Worm (Caenorhabditis elegans) whole organism, late embryonic: ENCODE measurements around the gene dpy-20.
A peak's percentile ranks its signal among the peaks of the same experiment; 100 is the strongest.

Experiments used
- F13H6.1 ChIP-seq: sonication (generic microtip); optimal IDR thresholded peaks from 2 replicates; lab custom pipeline; 2016; ENCODE audit warnings: missing genetic modification characterization, missing compliant biosample characterization
- T23F11.4 ChIP-seq: fragments of 200-800 bp; sonication (Bioruptor generic); optimal IDR thresholded peaks from 2 replicates; lab custom pipeline; 2018; ENCODE audit warnings: mild to moderate bottlenecking, missing genetic modification characterization, missing compliant biosample characterization
- Y22D7AL.16 ChIP-seq: sonication (generic microtip); optimal IDR thresholded peaks from 2 replicates; lab custom pipeline; 2016; ENCODE audit warnings: missing genetic modification characterization, missing compliant biosample characterization
- ama-1 ChIP-seq: fragments of 150-350 bp; optimal IDR thresholded peaks from 2 replicates; lab custom pipeline; 2014
- ceh-14 ChIP-seq: sonication (generic microtip); optimal IDR thresholded peaks from 2 replicates; lab custom pipeline; 2016; ENCODE audit warnings: missing genotype, missing genetic modification characterization, missing compliant biosample characterization
- ceh-18 ChIP-seq: sonication (generic microtip); optimal IDR thresholded peaks from 2 replicates; lab custom pipeline; 2016; ENCODE audit warnings: missing genetic modification characterization, missing compliant biosample characterization
- ceh-9 ChIP-seq: sonication (generic microtip); optimal IDR thresholded peaks from 2 replicates; lab custom pipeline; 2016; ENCODE audit warnings: mild to moderate bottlenecking, missing genetic modification characterization, inconsistent platforms, missing compliant biosample characterization
- che-1 ChIP-seq: sonication (generic microtip); optimal IDR thresholded peaks from 2 replicates; lab custom pipeline; 2016; ENCODE audit warnings: mild to moderate bottlenecking, missing genetic modification characterization, missing compliant biosample characterization
- dve-1 ChIP-seq: sonication (generic microtip); optimal IDR thresholded peaks from 2 replicates; lab custom pipeline; 2017; ENCODE audit warnings: antibody characterized with exemption, mild to moderate bottlenecking, missing genetic modification characterization, missing compliant biosample characterization
- elt-2 ChIP-seq: sonication (generic microtip); optimal IDR thresholded peaks from 2 replicates; lab custom pipeline; 2016; ENCODE audit warnings: missing genetic modification reagents, missing genetic modification characterization, missing compliant biosample characterization
- fax-1 ChIP-seq: sonication (generic microtip); optimal IDR thresholded peaks from 2 replicates; lab custom pipeline; 2016; ENCODE audit warnings: missing genotype, missing genetic modification characterization, missing compliant biosample characterization
- fkh-10 ChIP-seq: fragments of 150-350 bp; optimal IDR thresholded peaks from 2 replicates; lab custom pipeline; 2014; ENCODE audit warnings: missing biosample characterization, missing genetic modification reagents, missing genetic modification characterization
- hlh-13 ChIP-seq: fragments of 200-800 bp; sonication (Bioruptor generic); optimal IDR thresholded peaks from 2 replicates; lab custom pipeline; 2018; ENCODE audit warnings: mild to moderate bottlenecking, missing genetic modification characterization, missing compliant biosample characterization
- hlh-30 ChIP-seq: sonication (generic microtip); optimal IDR thresholded peaks from 2 replicates; lab custom pipeline; 2017; ENCODE audit warnings: antibody characterized with exemption, missing genetic modification characterization, missing compliant biosample characterization; ENCODE audit not compliant: insufficient read depth
- hlh-6 ChIP-seq: sonication (generic microtip); optimal IDR thresholded peaks from 2 replicates; lab custom pipeline; 2016; ENCODE audit warnings: missing genotype, missing genetic modification characterization, missing compliant biosample characterization
- lin-11 ChIP-seq: fragments of 200-800 bp; sonication (Bioruptor generic); optimal IDR thresholded peaks from 2 replicates; lab custom pipeline; 2018; ENCODE audit warnings: mild to moderate bottlenecking, missing genetic modification characterization, missing compliant biosample characterization
- nfya-1 ChIP-seq: sonication (generic microtip); optimal IDR thresholded peaks from 2 replicates; lab custom pipeline; 2017; ENCODE audit warnings: missing genetic modification characterization, mild to moderate bottlenecking, missing compliant biosample characterization, antibody characterized with exemption, moderate library complexity
- nhr-232 ChIP-seq: sonication (generic microtip); optimal IDR thresholded peaks from 2 replicates; lab custom pipeline; 2016; ENCODE audit warnings: missing genetic modification characterization, missing compliant biosample characterization
- npax-4 ChIP-seq: sonication (generic microtip); optimal IDR thresholded peaks from 2 replicates; lab custom pipeline; 2016; ENCODE audit warnings: missing genetic modification characterization, missing compliant biosample characterization
- odd-2 ChIP-seq: sonication (generic microtip); optimal IDR thresholded peaks from 2 replicates; lab custom pipeline; 2017; ENCODE audit warnings: antibody characterized with exemption, mild to moderate bottlenecking, missing genetic modification characterization, missing compliant biosample characterization
- pag-3 ChIP-seq: sonication (generic microtip); optimal IDR thresholded peaks from 2 replicates; lab custom pipeline; 2016; ENCODE audit warnings: missing compliant biosample characterization, missing genetic modification characterization, borderline replicate concordance
- pat-9 ChIP-seq: fragments of 200-800 bp; sonication (Bioruptor generic); optimal IDR thresholded peaks from 2 replicates; lab custom pipeline; 2018; ENCODE audit warnings: mild to moderate bottlenecking, missing genetic modification characterization, moderate library complexity, missing compliant biosample characterization
- sdc-2 ChIP-seq: sonication (generic microtip); optimal IDR thresholded peaks from 2 replicates; lab custom pipeline; 2016; ENCODE audit warnings: missing genotype, missing genetic modification characterization, missing compliant biosample characterization
- sox-2 ChIP-seq: fragments of 200-800 bp; sonication (Bioruptor generic); IDR thresholded peaks from 2 replicates; pipeline ENCODE4 v1.3.6; 2022; ENCODE audit warnings: missing genetic modification reagents, missing genetic modification characterization, missing compliant biosample characterization
- tbx-2 ChIP-seq: sonication (generic microtip); optimal IDR thresholded peaks from 2 replicates; lab custom pipeline; 2016; ENCODE audit warnings: missing genetic modification characterization, missing compliant biosample characterization
- tbx-7 ChIP-seq: sonication (generic microtip); optimal IDR thresholded peaks from 2 replicates; lab custom pipeline; 2016; ENCODE audit warnings: missing genotype, missing genetic modification characterization, missing compliant biosample characterization
- unc-3 ChIP-seq, 2 experiments: fragments of 200-800 bp in 1 of 2; sonication (Bioruptor generic) in 1 of 2; sonication (generic microtip) in 1 of 2; conservative IDR thresholded peaks in 1 of 2; optimal IDR thresholded peaks in 1 of 2; 2 replicates each; pipeline versions ENCODE4 v1.3.6 to Lab custom; 2016 to 2022; ENCODE audit warnings: missing compliant biosample characterization in 2 of 2, missing genetic modification characterization in 2 of 2, missing genetic modification reagents in 1 of 2
- unc-42 ChIP-seq: sonication (generic microtip); optimal IDR thresholded peaks from 2 replicates; lab custom pipeline; 2016; ENCODE audit warnings: missing genotype, missing genetic modification characterization, missing compliant biosample characterization
- unc-55 ChIP-seq: sonication (generic microtip); optimal IDR thresholded peaks from 2 replicates; lab custom pipeline; 2017; ENCODE audit warnings: missing biosample characterization, missing genetic modification reagents, missing genetic modification characterization
- ztf-16 ChIP-seq: sonication (generic microtip); optimal IDR thresholded peaks from 2 replicates; lab custom pipeline; 2017; ENCODE audit warnings: missing genetic modification characterization, missing compliant biosample characterization

The dpy-20 gene

ce11 chrIV:11659794-11660312, 40.8 kb downstream of the dpy-20 start, which contains the start of gene ZK792.1:
Gene ZK792.1 (plus strand): TSS chrIV:11659844.
- TF ChIP-seq odd-2 (tag; lab: Kevin White, UChicago) = no peak
- no peak for TF ChIP-seq pat-9 (tag; lab: Kevin White, UChicago)
- TF ChIP-seq hlh-6 (tag; lab: Kevin White, UChicago) = no peak
- TF ChIP-seq tbx-7 (tag; lab: Kevin White, UChicago) = no peak
- TF ChIP-seq fax-1 (tag; lab: Kevin White, UChicago) = no peak
- no peak for TF ChIP-seq lin-11 (tag; lab: Kevin White, UChicago)
- TF ChIP-seq ama-1 (lab: Kevin White, UChicago) = no peak
- TF ChIP-seq fkh-10 = no peak
- TF ChIP-seq ceh-9 = no peak
- no peak for TF ChIP-seq nhr-232 (tag; lab: Kevin White, UChicago)
- no peak for TF ChIP-seq ceh-18
- no peak for TF ChIP-seq pag-3
- no peak for TF ChIP-seq che-1
- no peak for TF ChIP-seq F13H6.1 (tag; lab: Kevin White, UChicago)
- TF ChIP-seq unc-55 = no peak
- TF ChIP-seq npax-4 (tag; lab: Kevin White, UChicago) = no peak

ce11 chrIV:11656144-11656780, 44.4 kb downstream of the dpy-20 start, which contains the start of gene ZK809.5:
Gene ZK809.5 (plus strand): TSS chrIV:11656730.
- no peak for TF ChIP-seq dve-1 (tag; lab: Kevin White, UChicago)
- TF ChIP-seq elt-2 (tag; lab: Kevin White, UChicago) = peak; percentile 9
- TF ChIP-seq nfya-1 (tag; lab: Kevin White, UChicago) = peak; percentile 12

DNA sequence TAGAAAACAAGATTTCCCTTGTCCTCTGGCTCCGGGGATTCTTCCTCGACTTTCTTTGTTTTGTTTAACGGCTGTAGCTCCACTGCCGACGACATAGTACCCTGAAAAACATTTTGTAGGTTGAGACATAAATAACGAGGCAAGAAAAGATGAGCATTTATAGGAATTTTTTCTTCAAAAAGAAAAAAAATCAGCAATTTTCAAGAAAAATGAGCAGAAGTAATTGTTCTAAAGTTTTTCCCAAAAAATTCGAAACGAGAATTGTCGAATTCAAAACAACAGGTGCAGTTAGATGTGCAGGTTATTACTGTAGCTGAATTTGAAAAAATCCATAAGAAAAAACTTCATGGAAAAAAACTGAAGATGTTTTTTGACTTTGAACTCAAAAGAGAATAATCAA, 45.3 kb downstream of the dpy-20 start, which contains the start of gene ent-1:
ent-1 (minus strand) TSS at position 101 of the 400 bp plus-strand sequence.
- TF ChIP-seq tbx-2 (tag; lab: Kevin White, UChicago) (no peak), fkh-10 (no peak)

DNA sequence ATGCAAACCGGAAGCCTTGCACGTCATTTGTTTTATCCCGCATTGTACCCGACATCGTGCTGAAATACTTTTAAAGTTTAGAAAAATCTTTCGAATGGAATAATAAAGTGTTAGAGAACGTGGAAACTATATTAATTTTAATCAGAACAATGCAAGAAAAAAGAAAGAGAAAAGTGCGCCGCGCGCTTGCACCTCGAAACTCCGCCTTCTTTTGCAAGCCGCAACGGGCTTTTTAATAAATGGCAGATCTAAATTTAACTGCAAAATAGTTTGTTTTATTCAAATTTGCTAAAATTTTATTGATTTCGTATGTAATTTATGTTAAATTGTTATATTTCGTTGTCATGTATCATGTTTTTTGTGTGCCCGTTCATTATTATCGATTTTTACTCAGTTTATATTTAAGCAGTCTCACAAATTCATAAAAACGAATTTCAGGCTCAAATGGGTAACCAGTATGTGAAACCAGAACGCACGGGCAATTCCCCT, 48.6 kb downstream of the dpy-20 start, which contains the start of the genes acl-3 and ndub-6:
acl-3 (minus strand) TSS at position 59 of the 489 bp plus-strand sequence.
ndub-6 (plus strand) TSS at position 439 of the 489 bp plus-strand sequence.
- TF ChIP-seq ztf-16 (no peak), ceh-14 (no peak), sdc-2 (tag; lab: Kevin White, UChicago) (no peak), odd-2 (tag; lab: Kevin White, UChicago) (no peak), unc-3 (GFP tag; conservative IDR thresholded peaks at IDR 0.05; lab: Robert Waterston, UW) (no peak), unc-3 (tag; optimal IDR thresholded peaks at IDR 0.05; lab: Kevin White, UChicago) (no peak), hlh-13 (GFP tag; lab: Kevin White, UChicago) (no peak), unc-42 (tag; lab: Kevin White, UChicago) (no peak), hlh-30 (tag; lab: Kevin White, UChicago) (no peak), sox-2 (GFP tag; lab: Robert Waterston, UW) (no peak), F13H6.1 (tag; lab: Kevin White, UChicago) (no peak)

ce11 chrIV:11650344-11650743, 50.3 kb downstream of the dpy-20 start:
- TF ChIP-seq ceh-18 (no peak), unc-3 (GFP tag; conservative IDR thresholded peaks at IDR 0.05; lab: Robert Waterston, UW) (no peak), unc-3 (tag; optimal IDR thresholded peaks at IDR 0.05; lab: Kevin White, UChicago) (no peak), T23F11.4 (GFP tag; lab: Kevin White, UChicago) (no peak), nfya-1 (tag; lab: Kevin White, UChicago) (no peak), fkh-10 (no peak), ceh-9 (no peak), Y22D7AL.16 (tag; lab: Kevin White, UChicago) (no peak)
